Comparison of ENCODE assay signal across 5 worm cellular contexts in genomic region chrX:4307559-4308005, ce11.
TF ChIP-seq lines count a peak whose summit lies in the region.

No protein-coding gene starts in this region.

TF ChIP-seq in whole organism, L1 larva, 84 proteins besides CTCF, POLR2A, EP300 and RAD21 (continues in another document):
- TF ChIP-seq nhr-11 (tag; optimal IDR thresholded peaks at IDR 0.05; lab: Kevin White, UChicago) (no peak), zip-4 (GFP tag; optimal IDR thresholded peaks at IDR 0.05; lab: Kevin White, UChicago) (no peak), mdl-1 (tag; optimal IDR thresholded peaks at IDR 0.05; lab: Kevin White, UChicago) (no peak), unc-30 (tag; optimal IDR thresholded peaks at IDR 0.05; lab: Kevin White, UChicago) (no peak), lin-35 (GFP tag; optimal IDR thresholded peaks at IDR 0.05; lab: Kevin White, UChicago) (peak in 1 of 2 experiments; percentile 51), elt-3 (tag; optimal IDR thresholded peaks at IDR 0.05; lab: Kevin White, UChicago) (no peak), elt-2 (tag; optimal IDR thresholded peaks at IDR 0.05; lab: Kevin White, UChicago) (peak; percentile 6), efl-1 (optimal IDR thresholded peaks at IDR 0.05; lab: Kevin White, UChicago) (peak; percentile 4 to 15), efl-1 (GFP tag; optimal IDR thresholded peaks at IDR 0.05 in 1 of 2; lab: Kevin White, UChicago) (peak in 1 of 2 experiments; percentile 40), fkh-8 (tag; optimal IDR thresholded peaks at IDR 0.05; lab: Kevin White, UChicago) (peak; percentile 26), egl-27 (tag; optimal IDR thresholded peaks at IDR 0.05; lab: Kevin White, UChicago) (no peak), nhr-77 (tag; optimal IDR thresholded peaks at IDR 0.05; lab: Kevin White, UChicago) (no peak), egl-13 (tag; optimal IDR thresholded peaks at IDR 0.05; lab: Kevin White, UChicago) (peak; percentile 15), unc-62 (GFP tag; optimal IDR thresholded peaks at IDR 0.05; lab: Kevin White, UChicago) (no peak), nhr-47 (tag; optimal IDR thresholded peaks at IDR 0.05; lab: Kevin White, UChicago) (peak; percentile 55), tbx-2 (tag; optimal IDR thresholded peaks at IDR 0.05; lab: Kevin White, UChicago) (peak; percentile 41), nhr-90 (tag; optimal IDR thresholded peaks at IDR 0.05; lab: Kevin White, UChicago; ENCODE audit: poor library complexity) (peak; percentile 18), mef-2 (tag; optimal IDR thresholded peaks at IDR 0.05; lab: Kevin White, UChicago) (no peak)

TF ChIP-seq in whole organism, L3 larva, 47 proteins besides CTCF, POLR2A, EP300 and RAD21:
- TF ChIP-seq elt-2 (tag; optimal IDR thresholded peaks at IDR 0.05; lab: Kevin White, UChicago) (peak; percentile 25), elt-1 (tag; optimal IDR thresholded peaks at IDR 0.05; lab: Kevin White, UChicago) (no peak), unc-39 (tag; optimal IDR thresholded peaks at IDR 0.05; lab: Kevin White, UChicago) (no peak), elt-3 (tag; optimal IDR thresholded peaks at IDR 0.05; lab: Kevin White, UChicago) (no peak), hmg-11 (tag; optimal IDR thresholded peaks at IDR 0.05; lab: Kevin White, UChicago) (peak; percentile 75), egl-5 (tag; optimal IDR thresholded peaks at IDR 0.05; lab: Kevin White, UChicago) (no peak), aly-2 (tag; optimal IDR thresholded peaks at IDR 0.05; lab: Kevin White, UChicago) (no peak), skn-1 (tag; optimal IDR thresholded peaks at IDR 0.05; lab: Kevin White, UChicago) (no peak), lin-15B (tag; optimal IDR thresholded peaks at IDR 0.05; lab: Kevin White, UChicago) (no peak), nhr-43 (tag; optimal IDR thresholded peaks at IDR 0.05; lab: Kevin White, UChicago; ENCODE audit: poor library complexity, severe bottlenecking) (no peak), nfya-1 (tag; optimal IDR thresholded peaks at IDR 0.05; lab: Kevin White, UChicago; ENCODE audit: insufficient read depth) (peak; percentile 44), unc-62 (GFP tag; optimal IDR thresholded peaks at IDR 0.05; lab: Kevin White, UChicago) (no peak), nhr-25 (tag; optimal IDR thresholded peaks at IDR 0.05; lab: Kevin White, UChicago) (peak; percentile 50), pqm-1 (tag; optimal IDR thresholded peaks at IDR 0.05; lab: Kevin White, UChicago) (no peak), zag-1 (tag; optimal IDR thresholded peaks at IDR 0.05; lab: Kevin White, UChicago) (no peak), fkh-2 (tag; optimal IDR thresholded peaks at IDR 0.05; lab: Kevin White, UChicago) (no peak), lsy-12 (tag; optimal IDR thresholded peaks at IDR 0.05; lab: Kevin White, UChicago) (peak; percentile 19), nhr-67 (tag; optimal IDR thresholded peaks at IDR 0.05; lab: Kevin White, UChicago) (no peak)

TF ChIP-seq in whole organism, early embryonic, 17 proteins besides CTCF, POLR2A, EP300 and RAD21:
- peak; percentile 12 for TF ChIP-seq ceh-36 (tag; optimal IDR thresholded peaks at IDR 0.05; lab: Kevin White, UChicago)
- TF ChIP-seq tbx-37 (GFP tag; conservative IDR thresholded peaks at IDR 0.05; lab: Robert Waterston, UW) = peak; percentile 36; the same call in 1 of the 2 replicates
- no peak for TF ChIP-seq aly-1 (tag; optimal IDR thresholded peaks at IDR 0.05; lab: Kevin White, UChicago)
TF ChIP-seq in whole organism, early embryonic: peak in this region for 2.

TF ChIP-seq in whole organism, midembryonic, 9 proteins besides CTCF, POLR2A, EP300 and RAD21:
- TF ChIP-seq ztf-23 (GFP tag; IDR thresholded peaks at IDR 0.05; lab: Robert Waterston, UW) = no peak
- TF ChIP-seq flt-1 (GFP tag; IDR thresholded peaks at IDR 0.05; lab: Robert Waterston, UW) = no peak
- peak; percentile 35; the same call in 1 of the 2 replicates for TF ChIP-seq T22C8.4 (GFP tag; IDR thresholded peaks at IDR 0.05; lab: Robert Waterston, UW)
- TF ChIP-seq ztf-29 (GFP tag; IDR thresholded peaks at IDR 0.05; lab: Robert Waterston, UW) = 0 out of 2 replicates have a peak, but pooled peaks have one; percentile 29
- TF ChIP-seq tab-1 (GFP tag; IDR thresholded peaks at IDR 0.05; lab: Robert Waterston, UW) = peak; percentile 55; the same call in 1 of the 2 replicates

TF ChIP-seq in whole organism, young adult, 124 proteins besides CTCF, POLR2A, EP300 and RAD21:
- TF ChIP-seq tlf-1 (GFP tag; optimal IDR thresholded peaks at IDR 0.05; lab: Kevin White, UChicago) = no peak
- peak; percentile 81 for TF ChIP-seq nhr-80 (tag; optimal IDR thresholded peaks at IDR 0.05; lab: Kevin White, UChicago)
- TF ChIP-seq mes-4 (tag; optimal IDR thresholded peaks at IDR 0.05; lab: Kevin White, UChicago) = no peak
- TF ChIP-seq let-607 (tag; optimal IDR thresholded peaks at IDR 0.05; lab: Kevin White, UChicago) = peak; percentile 11 to 20
- TF ChIP-seq Y79H2A.3 (GFP tag; conservative IDR thresholded peaks at IDR 0.05; lab: Robert Waterston, UW) = no peak
- TF ChIP-seq F39B2.1 (GFP tag; IDR thresholded peaks at IDR 0.05; lab: Robert Waterston, UW) = no peak
- TF ChIP-seq attf-5 (GFP tag; optimal IDR thresholded peaks at IDR 0.05; lab: Kevin White, UChicago) = peak; percentile 39

Comparison
In these comparisons a context has a peak if more than half of its experiments do, and no peak if none do; other contexts are left out.
1. Of the 8 proteins assayed by ChIP-seq in both whole organism, young adult and whole organism, L1 larva: peak only in whole organism, young adult: none; only in whole organism, L1 larva: dpl-1, efl-1, nhr-90 and unc-130; in both: none; in neither: 3; mixed calls (peak in some experiments, not most) for 1.